Worm (Caenorhabditis elegans) whole organism, young adult: Measurements from ENCODE around the gene erfa-1.
A peak's percentile ranks its signal among the peaks of the same experiment; 100 is the strongest.

ENCODE experiments used
- B0336.3 ChIP-seq: fragments of 200-800 bp; sonication (Bioruptor generic); IDR thresholded peaks from 2 replicates; pipeline ENCODE4 v1.3.6; 2022; ENCODE audit warnings: missing genetic modification characterization, missing compliant biosample characterization
- C06A6.2 ChIP-seq: fragments of 200-800 bp; sonication (Bioruptor generic); conservative IDR thresholded peaks from 2 replicates; pipeline ENCODE4 v1.3.6; 2022; ENCODE audit warnings: missing genetic modification characterization, missing compliant biosample characterization
- F22D6.2 ChIP-seq: sonication (generic microtip); optimal IDR thresholded peaks from 2 replicates; lab custom pipeline; 2016; ENCODE audit warnings: mild to moderate bottlenecking, missing genetic modification characterization, missing compliant biosample characterization
- F49E8.2 ChIP-seq: sonication (generic microtip); optimal IDR thresholded peaks from 3 replicates; lab custom pipeline; 2017; ENCODE audit warnings: missing genetic modification characterization, mild to moderate bottlenecking, missing compliant biosample characterization, antibody characterized with exemption, moderate library complexity; ENCODE audit not compliant: insufficient read depth
- K12H6.12 ChIP-seq: fragments of 200-800 bp; sonication (Bioruptor generic); optimal IDR thresholded peaks from 2 replicates; lab custom pipeline; 2018; ENCODE audit warnings: mild to moderate bottlenecking, missing genetic modification characterization, missing compliant biosample characterization
- Y67H2A.10 ChIP-seq: fragments of 200-800 bp; sonication (Bioruptor generic); conservative IDR thresholded peaks from 2 replicates; pipeline ENCODE4 v1.3.6; 2022; ENCODE audit warnings: missing genetic modification reagents, missing genetic modification characterization, missing compliant biosample characterization
- ZK185.1 ChIP-seq: sonication (generic microtip); optimal IDR thresholded peaks from 2 replicates; lab custom pipeline; 2016; ENCODE audit warnings: mild to moderate bottlenecking, missing genetic modification characterization, missing compliant biosample characterization; ENCODE audit not compliant: poor library complexity, severe bottlenecking
- akir-1 ChIP-seq: fragments of 200-800 bp; sonication (Bioruptor generic); optimal IDR thresholded peaks from 2 replicates; lab custom pipeline; 2018; ENCODE audit warnings: mild to moderate bottlenecking, missing genetic modification characterization, moderate library complexity, missing compliant biosample characterization
- aptf-2 ChIP-seq: fragments of 200-800 bp; sonication (Bioruptor generic); conservative IDR thresholded peaks from 2 replicates; pipeline ENCODE4 v1.3.6; 2022; ENCODE audit warnings: missing genetic modification reagents, missing genetic modification characterization, missing compliant biosample characterization
- athp-1 ChIP-seq: sonication (generic microtip); optimal IDR thresholded peaks from 2 replicates; lab custom pipeline; 2017; ENCODE audit warnings: mild to moderate bottlenecking, missing genetic modification characterization, missing compliant biosample characterization
- attf-5 ChIP-seq: fragments of 200-800 bp; sonication (Bioruptor generic); optimal IDR thresholded peaks from 2 replicates; lab custom pipeline; 2018; ENCODE audit warnings: mild to moderate bottlenecking, missing genetic modification characterization, missing compliant biosample characterization
- ceh-100 ChIP-seq: fragments of 200-800 bp; sonication (Bioruptor generic); IDR thresholded peaks from 2 replicates; pipeline ENCODE4 v1.3.6; 2022; ENCODE audit warnings: missing genetic modification reagents, missing genetic modification characterization, missing compliant biosample characterization
- ceh-27 ChIP-seq: fragments of 200-800 bp; sonication (Bioruptor generic); optimal IDR thresholded peaks from 2 replicates; lab custom pipeline; 2018; ENCODE audit warnings: mild to moderate bottlenecking, missing genetic modification characterization, moderate library complexity, missing compliant biosample characterization
- chd-7 ChIP-seq: sonication (generic microtip); optimal IDR thresholded peaks from 2 replicates; lab custom pipeline; 2016; ENCODE audit warnings: mild to moderate bottlenecking, missing genetic modification characterization, moderate library complexity, missing compliant biosample characterization
- dox-1 ChIP-seq: fragments of 200-800 bp; sonication (Bioruptor generic); IDR thresholded peaks from 2 replicates; pipeline ENCODE4 v1.3.6; 2022; ENCODE audit warnings: missing genetic modification reagents, missing genetic modification characterization, missing compliant biosample characterization
- egrh-3 ChIP-seq: fragments of 200-800 bp; sonication (Bioruptor generic); IDR thresholded peaks from 2 replicates; pipeline ENCODE4 v1.3.6; 2022; ENCODE audit warnings: missing genetic modification reagents, missing genetic modification characterization, missing compliant biosample characterization
- ets-4 ChIP-seq: fragments of 200-800 bp; sonication (Bioruptor generic); optimal IDR thresholded peaks from 2 replicates; lab custom pipeline; 2018; ENCODE audit warnings: mild to moderate bottlenecking, missing genetic modification characterization, missing compliant biosample characterization
- gei-17 ChIP-seq: fragments of 200-800 bp; sonication (Bioruptor generic); optimal IDR thresholded peaks from 2 replicates; lab custom pipeline; 2018; ENCODE audit warnings: mild to moderate bottlenecking, missing genetic modification characterization, missing compliant biosample characterization
- hlh-26 ChIP-seq: fragments of 200-800 bp; sonication (Bioruptor generic); conservative IDR thresholded peaks from 2 replicates; pipeline ENCODE4 v1.3.6; 2022; ENCODE audit warnings: missing genetic modification reagents, missing genetic modification characterization, missing compliant biosample characterization
- hmg-20 ChIP-seq: fragments of 200-800 bp; sonication (Bioruptor generic); IDR thresholded peaks from 2 replicates; pipeline ENCODE4 v1.3.6; 2022; ENCODE audit warnings: missing genetic modification reagents, missing genetic modification characterization, missing compliant biosample characterization
- lin-26 ChIP-seq: fragments of 200-800 bp; sonication (Bioruptor generic); IDR thresholded peaks from 2 replicates; pipeline ENCODE4 v1.3.6; 2022; ENCODE audit warnings: missing genetic modification reagents, missing genetic modification characterization, missing compliant biosample characterization
- lin-54 ChIP-seq: fragments of 200-800 bp; sonication (Bioruptor generic); optimal IDR thresholded peaks from 2 replicates; lab custom pipeline; 2018; ENCODE audit warnings: mild to moderate bottlenecking, missing genetic modification characterization, missing compliant biosample characterization
- lir-1 ChIP-seq: fragments of 200-800 bp; sonication (Bioruptor generic); conservative IDR thresholded peaks from 2 replicates; pipeline ENCODE4 v1.3.6; 2022; ENCODE audit warnings: missing genetic modification reagents, missing genetic modification characterization, missing compliant biosample characterization
- lsl-1 ChIP-seq: fragments of 200-800 bp; sonication (Bioruptor generic); optimal IDR thresholded peaks from 2 replicates; lab custom pipeline; 2018; ENCODE audit warnings: mild to moderate bottlenecking, missing genetic modification characterization, moderate library complexity, missing compliant biosample characterization
- lsy-27 ChIP-seq: sonication (generic microtip); optimal IDR thresholded peaks from 2 replicates; lab custom pipeline; 2017; ENCODE audit warnings: missing genetic modification characterization, mild to moderate bottlenecking, missing compliant biosample characterization, antibody characterized with exemption, missing genotype, borderline replicate concordance; ENCODE audit not compliant: insufficient read depth
- madf-10 ChIP-seq: sonication (generic microtip); optimal IDR thresholded peaks from 2 replicates; lab custom pipeline; 2016; ENCODE audit warnings: mild to moderate bottlenecking, missing genetic modification characterization, missing compliant biosample characterization
- madf-6 ChIP-seq: fragments of 200-800 bp; sonication (Bioruptor generic); IDR thresholded peaks from 2 replicates; pipeline ENCODE4 v1.3.6; 2022; ENCODE audit warnings: missing genetic modification reagents, missing genetic modification characterization, missing compliant biosample characterization
- madf-8 ChIP-seq: fragments of 200-800 bp; sonication (Bioruptor generic); conservative IDR thresholded peaks from 2 replicates; pipeline ENCODE4 v1.3.6; 2022; ENCODE audit warnings: missing genetic modification reagents, missing genetic modification characterization, missing compliant biosample characterization
- mel-28 ChIP-seq: sonication (generic microtip); optimal IDR thresholded peaks from 2 replicates; lab custom pipeline; 2016; ENCODE audit warnings: borderline replicate concordance, mild to moderate bottlenecking, missing genetic modification characterization, missing compliant biosample characterization
- nfya-2 ChIP-seq: fragments of 200-800 bp; sonication (Bioruptor generic); IDR thresholded peaks from 2 replicates; pipeline ENCODE4 v1.3.6; 2022; ENCODE audit warnings: missing genetic modification reagents, missing genetic modification characterization, missing compliant biosample characterization
- nhr-27 ChIP-seq: fragments of 200-800 bp; sonication (Bioruptor generic); optimal IDR thresholded peaks from 2 replicates; lab custom pipeline; 2018; ENCODE audit warnings: mild to moderate bottlenecking, missing genetic modification characterization, moderate library complexity, missing compliant biosample characterization
- nhr-90 ChIP-seq: sonication (generic microtip); optimal IDR thresholded peaks from 2 replicates; lab custom pipeline; 2016; ENCODE audit warnings: missing genotype, mild to moderate bottlenecking, missing genetic modification characterization, missing compliant biosample characterization
- rcor-1 ChIP-seq: fragments of 200-800 bp; sonication (Bioruptor generic); IDR thresholded peaks from 2 replicates; pipeline ENCODE4 v1.3.6; 2022; ENCODE audit warnings: missing genetic modification reagents, missing genetic modification characterization, missing compliant biosample characterization
- rpc-1 ChIP-seq, 2 experiments: fragments of 150-350 bp in 1 of 2; sonication (generic microtip) in 1 of 2; optimal IDR thresholded peaks; 2 replicates each; lab custom pipeline; 2014 to 2018; ENCODE audit warnings: missing biosample characterization in 1 of 2, missing genetic modification characterization in 1 of 2, missing genetic modification reagents in 1 of 2, missing genotype in 1 of 2
- sdz-38 ChIP-seq: sonication (generic microtip); optimal IDR thresholded peaks from 2 replicates; lab custom pipeline; 2016; ENCODE audit warnings: missing genotype, missing genetic modification characterization, missing compliant biosample characterization
- snpc-1.1 ChIP-seq: sonication (generic microtip); optimal IDR thresholded peaks from 2 replicates; lab custom pipeline; 2017; ENCODE audit warnings: missing genetic modification characterization, mild to moderate bottlenecking, missing compliant biosample characterization, antibody characterized with exemption, moderate library complexity, missing genotype, missing genetic modification reagents; ENCODE audit not compliant: insufficient read depth
- snpc-1.3 ChIP-seq: sonication (generic microtip); optimal IDR thresholded peaks from 2 replicates; lab custom pipeline; 2017; ENCODE audit warnings: missing genetic modification characterization, mild to moderate bottlenecking, missing compliant biosample characterization, antibody characterized with exemption, moderate library complexity, missing genotype, missing genetic modification reagents; ENCODE audit not compliant: insufficient read depth
- snpc-3.4 ChIP-seq: sonication (generic microtip); optimal IDR thresholded peaks from 2 replicates; lab custom pipeline; 2017; ENCODE audit warnings: missing genetic modification characterization, mild to moderate bottlenecking, missing compliant biosample characterization, antibody characterized with exemption, moderate library complexity, missing genotype, missing genetic modification reagents
- snpc-4 ChIP-seq, 5 experiments: fragments of 150-350 bp in 1 of 5; sonication (generic microtip) in 4 of 5; optimal IDR thresholded peaks; 2 replicates each; lab custom pipeline; 2014 to 2018; ENCODE audit warnings: missing genetic modification characterization in 5 of 5, missing biosample characterization in 3 of 5, antibody characterized with exemption in 2 of 5, mild to moderate bottlenecking in 2 of 5, missing compliant biosample characterization in 2 of 5, missing genotype in 2 of 5, moderate library complexity in 2 of 5, missing genetic modification reagents in 1 of 5
- tbp1 ChIP-seq: fragments of 200-800 bp; sonication (Bioruptor generic); optimal IDR thresholded peaks from 2 replicates; lab custom pipeline; 2018; ENCODE audit warnings: mild to moderate bottlenecking, missing genetic modification characterization, missing compliant biosample characterization
- tbx-9 ChIP-seq: sonication (generic microtip); optimal IDR thresholded peaks from 2 replicates; lab custom pipeline; 2016; ENCODE audit warnings: borderline replicate concordance, missing genetic modification characterization, inconsistent platforms, missing compliant biosample characterization
- tlf-1 ChIP-seq: fragments of 200-800 bp; sonication (Bioruptor generic); optimal IDR thresholded peaks from 2 replicates; lab custom pipeline; 2018; ENCODE audit warnings: mild to moderate bottlenecking, missing genetic modification characterization, missing compliant biosample characterization
- zim-3 ChIP-seq: sonication (generic microtip); optimal IDR thresholded peaks from 2 replicates; lab custom pipeline; 2017; ENCODE audit warnings: mild to moderate bottlenecking, missing genetic modification characterization, moderate library complexity, missing compliant biosample characterization
- ztf-18 ChIP-seq: sonication (generic microtip); optimal IDR thresholded peaks from 2 replicates; lab custom pipeline; 2016; ENCODE audit warnings: missing genotype, mild to moderate bottlenecking, missing genetic modification characterization, missing compliant biosample characterization
- ztf-25 ChIP-seq: fragments of 200-800 bp; sonication (Bioruptor generic); IDR thresholded peaks from 2 replicates; pipeline ENCODE4 v1.3.6; 2022; ENCODE audit warnings: missing genetic modification reagents, missing genetic modification characterization, missing compliant biosample characterization

erfa-1 gene

ce11 chrV:6433446-6434178 lies at the start of gene erfa-1, which contains the start of gene gad-1:
TSS of gene erfa-1 (plus strand) at chrV:6434128.
TSS of gene gad-1 (minus strand) at chrV:6433496.
- TF ChIP-seq rpc-1 (optimal IDR thresholded peaks at IDR 0.05; lab: Kevin White, UChicago), result no peak
- no peak for TF ChIP-seq rpc-1 (tag; optimal IDR thresholded peaks at IDR 0.05; lab: Kevin White, UChicago)
- peak; percentile 53 for TF ChIP-seq madf-8
- TF ChIP-seq hmg-20 (GFP tag; lab: Robert Waterston, UW), result no peak
- TF ChIP-seq ZK185.1, result peak; percentile 50
- TF ChIP-seq rcor-1 (GFP tag; lab: Robert Waterston, UW), result peak; percentile 68
- no peak for TF ChIP-seq snpc-3.4 (tag; lab: Kevin White, UChicago)
- TF ChIP-seq lir-1 (GFP tag; lab: Robert Waterston, UW), result no peak
- no peak for TF ChIP-seq snpc-4 (GFP tag; optimal IDR thresholded peaks at IDR 0.05; lab: Kevin White, UChicago)
- TF ChIP-seq snpc-4 (tag; optimal IDR thresholded peaks at IDR 0.05; lab: Kevin White, UChicago), result peak in 1 of 4 experiments; percentile 28
- TF ChIP-seq ztf-25 (GFP tag; lab: Robert Waterston, UW), result 0 out of 2 replicates have a peak, but pooled peaks have one; percentile 47
- TF ChIP-seq K12H6.12 (tag; lab: Kevin White, UChicago), result peak; percentile 3
- no peak for TF ChIP-seq lsy-27 (tag; lab: Kevin White, UChicago)
- TF ChIP-seq F22D6.2 (tag; lab: Kevin White, UChicago), result no peak
- TF ChIP-seq mel-28, result no peak
- TF ChIP-seq lin-26 (GFP tag; lab: Robert Waterston, UW), result no peak
- TF ChIP-seq egrh-3 (GFP tag; lab: Robert Waterston, UW), result no peak
- TF ChIP-seq gei-17, result no peak
- TF ChIP-seq B0336.3, result no peak
- TF ChIP-seq ztf-18 (tag; lab: Kevin White, UChicago), result no peak
- no peak for TF ChIP-seq snpc-1.1 (tag; lab: Kevin White, UChicago)
- peak; percentile 77 for TF ChIP-seq lsl-1
- no peak for TF ChIP-seq Y67H2A.10 (GFP tag; lab: Robert Waterston, UW)
- TF ChIP-seq hlh-26 (GFP tag; lab: Robert Waterston, UW), result no peak
- TF ChIP-seq nhr-27 (tag; lab: Kevin White, UChicago), result no peak
- TF ChIP-seq madf-6, result peak; percentile 69
- TF ChIP-seq tbx-9, result no peak
- TF ChIP-seq chd-7 (tag; lab: Kevin White, UChicago), result no peak
- TF ChIP-seq aptf-2 (GFP tag; lab: Robert Waterston, UW), result no peak
- no peak for TF ChIP-seq nfya-2 (GFP tag; lab: Robert Waterston, UW)
- TF ChIP-seq dox-1 (GFP tag; lab: Robert Waterston, UW), result peak; percentile 69
- TF ChIP-seq ets-4 (GFP tag; lab: Kevin White, UChicago), result no peak
- TF ChIP-seq nhr-90 (tag; lab: Kevin White, UChicago), result no peak
- TF ChIP-seq tlf-1, result no peak
- no peak for TF ChIP-seq tbp1 (GFP tag; lab: Kevin White, UChicago)
- TF ChIP-seq snpc-1.3 (tag; lab: Kevin White, UChicago), result no peak
- TF ChIP-seq C06A6.2 (GFP tag; lab: Robert Waterston, UW), result no peak
- peak; percentile 63 for TF ChIP-seq lin-54 (GFP tag; lab: Kevin White, UChicago)
- no peak for TF ChIP-seq athp-1 (tag; lab: Kevin White, UChicago)
- TF ChIP-seq zim-3 (tag; lab: Kevin White, UChicago), result no peak
- peak; percentile 61 for TF ChIP-seq ceh-27 (GFP tag; lab: Kevin White, UChicago)
- peak; percentile 47 for TF ChIP-seq attf-5 (GFP tag; lab: Kevin White, UChicago)
- no peak for TF ChIP-seq ceh-100
- TF ChIP-seq akir-1 (GFP tag; lab: Kevin White, UChicago), result no peak
- no peak for TF ChIP-seq F49E8.2
- no peak for TF ChIP-seq madf-10
- no peak for TF ChIP-seq sdz-38 (tag; lab: Kevin White, UChicago)
